Worm (Caenorhabditis elegans): Measurements from ENCODE around the gene B0285.3.
A peak's percentile ranks its signal among the peaks of the same experiment; 100 is the strongest.

Gene B0285.3

ce11 chrIII:4382118-4382517 is 39.0 kb upstream of the B0285.3 start:
- TF ChIP-seq C16A3.4 (tag; optimal IDR thresholded peaks at IDR 0.05) (no peak), efl-1 (optimal IDR thresholded peaks at IDR 0.05) (no peak), efl-1 (GFP tag; optimal IDR thresholded peaks at IDR 0.05 in 1 of 2) (peak in 1 of 2 experiments; percentile 36)

ce11 chrIII:4381343-4381742 is 38.2 kb upstream of the B0285.3 start, which contains the start of gene pals-27:
TSS of gene pals-27 (plus strand) at chrIII:4381643.
- TF ChIP-seq dpl-1 (GFP tag; optimal IDR thresholded peaks at IDR 0.05) (no peak), F16B12.6 (tag; optimal IDR thresholded peaks at IDR 0.05) (no peak)

ce11 chrIII:4380835-4381234 is 37.7 kb upstream of the B0285.3 start:
- TF ChIP-seq pag-3 (tag; optimal IDR thresholded peaks at IDR 0.05; ENCODE audit: borderline replicate concordance, insufficient read depth) (no peak), nhr-76 (tag; optimal IDR thresholded peaks at IDR 0.05) (no peak), nhr-77 (tag; optimal IDR thresholded peaks at IDR 0.05) (no peak), unc-98 (GFP tag; IDR thresholded peaks at IDR 0.05) (no peak), lsy-2 (tag; optimal IDR thresholded peaks at IDR 0.05) (peak in 1 of 2 experiments; percentile 54), nhr-20 (tag; optimal IDR thresholded peaks at IDR 0.05) (no peak), hlh-4 (tag; optimal IDR thresholded peaks at IDR 0.05) (no peak), efl-1 (optimal IDR thresholded peaks at IDR 0.05) (peak; percentile 51 to 53), efl-1 (GFP tag; optimal IDR thresholded peaks at IDR 0.05 in 1 of 2) (peak; percentile 52 to 90), ces-1 (GFP tag; optimal IDR thresholded peaks at IDR 0.05) (no peak), pax-3 (tag; optimal IDR thresholded peaks at IDR 0.05) (no peak), swsn-7 (tag; optimal IDR thresholded peaks at IDR 0.05) (peak; percentile 13), lin-15B (tag; optimal IDR thresholded peaks at IDR 0.05) (no peak), zip-4 (GFP tag; optimal IDR thresholded peaks at IDR 0.05) (no peak), xbp-1 (tag; optimal IDR thresholded peaks at IDR 0.05) (no peak), sptf-1 (tag; optimal IDR thresholded peaks at IDR 0.05) (no peak), rnt-1 (tag; optimal IDR thresholded peaks at IDR 0.05) (peak; percentile 42), nhr-19 (GFP tag; conservative IDR thresholded peaks at IDR 0.05) (peak; percentile 9; the same call in 1 of the 2 replicates), snu-23 (GFP tag; optimal IDR thresholded peaks at IDR 0.05) (no peak), sox-4 (tag; optimal IDR thresholded peaks at IDR 0.05) (no peak), aha-1 (tag; optimal IDR thresholded peaks at IDR 0.05) (no peak), fos-1 (tag; optimal IDR thresholded peaks at IDR 0.05) (no peak), tlp-1 (tag; optimal IDR thresholded peaks at IDR 0.05) (no peak), egl-13 (tag; optimal IDR thresholded peaks at IDR 0.05) (no peak), irx-1 (tag; optimal IDR thresholded peaks at IDR 0.05) (no peak), unc-62 (GFP tag; optimal IDR thresholded peaks at IDR 0.05) (no peak), nhr-71 (tag; optimal IDR thresholded peaks at IDR 0.05) (no peak), ceh-82 (tag; optimal IDR thresholded peaks at IDR 0.05) (peak in 1 of 3 experiments; percentile 43), fkh-10 (GFP tag; optimal IDR thresholded peaks at IDR 0.05) (no peak), nhr-11 (tag; optimal IDR thresholded peaks at IDR 0.05) (no peak), unc-86 (tag; optimal IDR thresholded peaks at IDR 0.05) (no peak), vab-15 (tag; optimal IDR thresholded peaks at IDR 0.05) (no peak), lin-35 (GFP tag; optimal IDR thresholded peaks at IDR 0.05) (peak in 1 of 2 experiments; percentile 48), isw-1 (GFP tag; IDR thresholded peaks at IDR 0.05) (no peak), fkh-8 (tag; optimal IDR thresholded peaks at IDR 0.05) (no peak), elt-3 (tag; optimal IDR thresholded peaks at IDR 0.05) (no peak), jun-1 (tag; optimal IDR thresholded peaks at IDR 0.05) (no peak), mef-2 (tag; optimal IDR thresholded peaks at IDR 0.05) (no peak), nhr-85 (tag) (no peak), nhr-47 (tag; optimal IDR thresholded peaks at IDR 0.05) (no peak), unc-30 (tag; optimal IDR thresholded peaks at IDR 0.05) (no peak), nhr-237 (tag; optimal IDR thresholded peaks at IDR 0.05) (no peak), lin-13 (GFP tag; optimal IDR thresholded peaks at IDR 0.05) (no peak), efl-3 (GFP tag; optimal IDR thresholded peaks at IDR 0.05) (no peak), dsc-1 (tag; optimal IDR thresholded peaks at IDR 0.05) (no peak), fkh-4 (tag; optimal IDR thresholded peaks at IDR 0.05; ENCODE audit: borderline replicate concordance) (no peak), alr-1 (tag; optimal IDR thresholded peaks at IDR 0.05; ENCODE audit: borderline replicate concordance) (no peak)

Data from whole organism, L1 larva.